Fruit fly (Drosophila melanogaster) whole organism, pupa: ENCODE measurements around the gene CG10418.

Experiments
- CG10348 ChIP-seq: fragments of 200-800 bp; sonication (Bioruptor generic); IDR thresholded peaks from 2 replicates; pipeline ENCODE4 v1.3.6; 2022; ENCODE audit warnings: missing biosample characterization, missing genetic modification characterization
- CG12605 ChIP-seq: fragments of 200-800 bp; sonication (Bioruptor generic); IDR thresholded peaks from 2 replicates; pipeline ENCODE4 v1.3.6; 2022; ENCODE audit warnings: missing biosample characterization, missing genetic modification characterization
- CG13204 ChIP-seq: fragments of 200-800 bp; sonication (Bioruptor generic); optimal IDR thresholded peaks from 2 replicates; lab custom pipeline; 2018; ENCODE audit warnings: missing biosample characterization, mild to moderate bottlenecking, missing genetic modification characterization, moderate library complexity
- CG14655 ChIP-seq: fragments of 200-800 bp; sonication (Bioruptor generic); optimal IDR thresholded peaks from 3 replicates; lab custom pipeline; 2017; ENCODE audit warnings: mild to moderate bottlenecking, missing biosample characterization, missing genetic modification reagents, missing genetic modification characterization
- CG15710 ChIP-seq: fragments of 200-800 bp; sonication (Bioruptor generic); optimal IDR thresholded peaks from 2 replicates; lab custom pipeline; 2018; ENCODE audit warnings: missing biosample characterization, mild to moderate bottlenecking, missing genetic modification characterization, moderate library complexity
- CG17806 ChIP-seq: fragments of 200-800 bp; sonication (Bioruptor generic); optimal IDR thresholded peaks from 2 replicates; lab custom pipeline; 2018; ENCODE audit warnings: missing biosample characterization, mild to moderate bottlenecking, missing genetic modification characterization, moderate library complexity
- CG32121 ChIP-seq: fragments of 200-800 bp; sonication (Bioruptor generic); IDR thresholded peaks from 2 replicates; pipeline ENCODE4 v1.3.6; 2022; ENCODE audit warnings: missing biosample characterization, missing genetic modification characterization
- CG34367 ChIP-seq: fragments of 200-800 bp; sonication (Bioruptor generic); optimal IDR thresholded peaks from 2 replicates; lab custom pipeline; 2018; ENCODE audit warnings: missing biosample characterization, mild to moderate bottlenecking, missing genetic modification characterization
- CG4496 ChIP-seq: fragments of 200-800 bp; sonication (Bioruptor generic); IDR thresholded peaks from 3 replicates; pipeline ENCODE4 v1.3.6; 2022; ENCODE audit warnings: missing biosample characterization, missing genetic modification characterization
- CG8159 ChIP-seq: fragments of 200-800 bp; sonication (Bioruptor generic); optimal IDR thresholded peaks from 3 replicates; lab custom pipeline; 2018; ENCODE audit warnings: missing biosample characterization, mild to moderate bottlenecking, missing genetic modification characterization, moderate library complexity
- CG8301 ChIP-seq: fragments of 200-800 bp; sonication (Bioruptor generic); optimal IDR thresholded peaks from 2 replicates; lab custom pipeline; 2018; ENCODE audit warnings: missing biosample characterization, mild to moderate bottlenecking, missing genetic modification characterization
- CG9948 ChIP-seq: fragments of 200-800 bp; sonication (Bioruptor generic); optimal IDR thresholded peaks from 2 replicates; lab custom pipeline; 2018; ENCODE audit warnings: missing biosample characterization, mild to moderate bottlenecking, missing genetic modification characterization, moderate library complexity
- D1 ChIP-seq: fragments of 200-800 bp; sonication (Bioruptor generic); optimal IDR thresholded peaks from 2 replicates; lab custom pipeline; 2018; ENCODE audit warnings: missing biosample characterization, mild to moderate bottlenecking, missing genetic modification characterization, moderate library complexity
- EcR ChIP-seq: fragments of 200-800 bp; sonication (Bioruptor generic); optimal IDR thresholded peaks from 3 replicates; lab custom pipeline; 2019; ENCODE audit warnings: missing biosample characterization, missing genetic modification characterization, mild to moderate bottlenecking, moderate library complexity, missing genetic modification reagents
- Ets98B ChIP-seq: fragments of 200-800 bp; sonication (Bioruptor generic); IDR thresholded peaks from 2 replicates; pipeline ENCODE4 v1.3.6; 2022; ENCODE audit warnings: missing biosample characterization, missing genetic modification characterization
- Pif1A ChIP-seq: fragments of 200-800 bp; sonication (Bioruptor generic); optimal IDR thresholded peaks from 3 replicates; lab custom pipeline; 2016; ENCODE audit warnings: missing biosample characterization, missing genetic modification characterization
- Pif1B ChIP-seq: fragments of 200-800 bp; sonication (Bioruptor generic); optimal IDR thresholded peaks from 3 replicates; lab custom pipeline; 2016; ENCODE audit warnings: missing biosample characterization, missing genetic modification characterization
- Snoo ChIP-seq: fragments of 200-800 bp; sonication (Bioruptor generic); optimal IDR thresholded peaks from 3 replicates; lab custom pipeline; 2017; ENCODE audit warnings: missing biosample characterization, mild to moderate bottlenecking, missing genetic modification characterization, inconsistent platforms
- fd96Ca ChIP-seq: fragments of 200-800 bp; sonication (Bioruptor generic); IDR thresholded peaks from 3 replicates; pipeline ENCODE4 v1.3.6; 2022; ENCODE audit warnings: missing biosample characterization, missing genetic modification characterization
- gl ChIP-seq: fragments of 200-800 bp; sonication (Bioruptor generic); optimal IDR thresholded peaks from 2 replicates; lab custom pipeline; 2018; ENCODE audit warnings: missing biosample characterization, mild to moderate bottlenecking, missing genetic modification characterization
- rn ChIP-seq: fragments of 200-800 bp; sonication (Bioruptor generic); IDR thresholded peaks from 2 replicates; pipeline ENCODE4 v1.3.6; 2022; ENCODE audit warnings: missing biosample characterization, missing genetic modification characterization

The CG10418 gene

dm6 chr3L:12305896-12306295, 30.6 kb upstream of the CG10418 start:
- no peak for TF ChIP-seq CG34367 (tag; lab: Kevin White, UChicago)
- TF ChIP-seq CG12605, result no peak
- no peak for TF ChIP-seq CG8301
- TF ChIP-seq Ets98B, result no peak
- TF ChIP-seq CG4496, result no peak
- no peak for TF ChIP-seq CG17806
- no peak for TF ChIP-seq CG15710 (tag; lab: Kevin White, UChicago)
- no peak for TF ChIP-seq gl
- TF ChIP-seq fd96Ca (GFP tag; lab: Robert Waterston, UW), result no peak
- TF ChIP-seq Pif1A (GFP tag; lab: Kevin White, UChicago), result no peak
- TF ChIP-seq EcR, result no peak
- TF ChIP-seq Snoo (tag; lab: Kevin White, UChicago), result no peak
- no peak for TF ChIP-seq D1 (tag; lab: Kevin White, UChicago)
- no peak for TF ChIP-seq CG9948 (tag; lab: Kevin White, UChicago)
- TF ChIP-seq CG32121, result no peak
- TF ChIP-seq CG8159, result no peak
- no peak for TF ChIP-seq Pif1B (GFP tag; lab: Kevin White, UChicago)
- no peak for TF ChIP-seq CG13204

- TF ChIP-seq EcR (no peak), Pif1B (GFP tag; lab: Kevin White, UChicago) (no peak), CG32121 (no peak), CG10348 (GFP tag; lab: Robert Waterston, UW) (no peak), CG15710 (tag; lab: Kevin White, UChicago) (no peak)
These were observed 26.0 kb upstream of the CG10418 start, which contains the start of gene CG44355 for dm6 chr3L:12310505-12310904. CG44355 (plus strand) TSS chr3L:12310805.

- TF ChIP-seq CG8159 (no peak), CG4496 (no peak), CG12605 (no peak), CG17806 (no peak), CG32121 (no peak), CG34367 (tag; lab: Kevin White, UChicago) (no peak), CG14655 (GFP tag; lab: Kevin White, UChicago) (no peak)
These were observed 23.2 kb upstream of the CG10418 start for dm6 chr3L:12313280-12313679.

dm6 chr3L:12319782-12320181, 16.7 kb upstream of the CG10418 start:
- TF ChIP-seq EcR (no peak), rn (GFP tag; lab: Robert Waterston, UW) (no peak), CG34367 (tag; lab: Kevin White, UChicago) (no peak), CG32121 (no peak), CG4496 (no peak), Pif1A (GFP tag; lab: Kevin White, UChicago) (no peak), gl (no peak)

dm6 chr3L:12328781-12329282, 7.6 kb upstream of the CG10418 start, which contains the start of gene Lmx1a:
Lmx1a (plus strand) TSS chr3L:12329232.
- TF ChIP-seq rn (GFP tag; lab: Robert Waterston, UW) (no peak), CG14655 (GFP tag; lab: Kevin White, UChicago) (no peak), CG8159 (no peak), CG4496 (no peak), Pif1A (GFP tag; lab: Kevin White, UChicago) (no peak)

dm6 chr3L:12329549-12329948, 6.9 kb upstream of the CG10418 start:
- TF ChIP-seq Snoo (tag; lab: Kevin White, UChicago), result no peak
- TF ChIP-seq gl, result no peak
- TF ChIP-seq CG32121, result no peak
- no peak for TF ChIP-seq CG14655 (GFP tag; lab: Kevin White, UChicago)
- TF ChIP-seq Ets98B, result no peak
- no peak for TF ChIP-seq Pif1A (GFP tag; lab: Kevin White, UChicago)
- TF ChIP-seq CG9948 (tag; lab: Kevin White, UChicago), result no peak
- TF ChIP-seq CG17806, result no peak
- TF ChIP-seq D1 (tag; lab: Kevin White, UChicago), result no peak
- TF ChIP-seq CG8301, result no peak
- TF ChIP-seq CG13204, result no peak
- no peak for TF ChIP-seq Pif1B (GFP tag; lab: Kevin White, UChicago)
- no peak for TF ChIP-seq CG8159
- TF ChIP-seq EcR, result no peak
- TF ChIP-seq fd96Ca (GFP tag; lab: Robert Waterston, UW), result no peak
- no peak for TF ChIP-seq CG34367 (tag; lab: Kevin White, UChicago)

- TF ChIP-seq CG12605, result no peak
- TF ChIP-seq CG14655 (GFP tag; lab: Kevin White, UChicago), result no peak
- TF ChIP-seq CG8301, result no peak
- no peak for TF ChIP-seq CG34367 (tag; lab: Kevin White, UChicago)
- TF ChIP-seq CG8159, result no peak
- TF ChIP-seq CG4496, result no peak
- TF ChIP-seq EcR, result no peak
- no peak for TF ChIP-seq CG9948 (tag; lab: Kevin White, UChicago)
- TF ChIP-seq Snoo (tag; lab: Kevin White, UChicago), result no peak
- TF ChIP-seq, all 21 proteins: peak for 0
These were observed 13.8 kb downstream of the CG10418 start for dm6 chr3L:12350307-12350706.

- TF ChIP-seq CG12605 (no peak), gl (no peak), CG9948 (tag; lab: Kevin White, UChicago) (no peak), Pif1B (GFP tag; lab: Kevin White, UChicago) (no peak), CG4496 (no peak), CG32121 (no peak), CG8159 (no peak), CG13204 (no peak)
- TF ChIP-seq, all 21 proteins: peak for 0
These were observed 15.0 kb downstream of the CG10418 start, which contains the start of gene CrzR for dm6 chr3L:12351440-12351839. CrzR (minus strand) TSS chr3L:12351544.
